Worm (Caenorhabditis elegans): ENCODE data around the gene ZK1248.5.

The ZK1248.5 gene

ce11 chrII:5768274-5768820 lies 42.0 kb upstream of the ZK1248.5 start (continued):
- TF ChIP-seq C04F5.9 (tag; optimal IDR thresholded peaks at IDR 0.05) (no peak), ama-1 (optimal IDR thresholded peaks at IDR 0.05) (no peak), aha-1 (tag; optimal IDR thresholded peaks at IDR 0.05) (no peak), unc-30 (tag; optimal IDR thresholded peaks at IDR 0.05) (no peak), hlh-17 (GFP tag; optimal IDR thresholded peaks at IDR 0.05; ENCODE audit: borderline replicate concordance) (no peak), dsc-1 (tag; optimal IDR thresholded peaks at IDR 0.05) (no peak), mab-9 (GFP tag; IDR thresholded peaks at IDR 0.05) (no peak), elt-2 (tag; optimal IDR thresholded peaks at IDR 0.05) (no peak), mdl-1 (tag; optimal IDR thresholded peaks at IDR 0.05) (no peak), nhr-28 (tag; optimal IDR thresholded peaks at IDR 0.05) (no peak), lin-14 (GFP tag; optimal IDR thresholded peaks at IDR 0.05) (peak; percentile 67), efl-3 (GFP tag; optimal IDR thresholded peaks at IDR 0.05) (no peak), vab-15 (tag; optimal IDR thresholded peaks at IDR 0.05) (no peak), lin-13 (GFP tag; optimal IDR thresholded peaks at IDR 0.05) (no peak), efl-1 (optimal IDR thresholded peaks at IDR 0.05) (no peak), efl-1 (GFP tag; optimal IDR thresholded peaks at IDR 0.05 in 1 of 2) (no peak), ces-1 (GFP tag; optimal IDR thresholded peaks at IDR 0.05) (no peak), ceh-90 (tag; optimal IDR thresholded peaks at IDR 0.05) (no peak), xbp-1 (tag; optimal IDR thresholded peaks at IDR 0.05) (no peak), jun-1 (tag; optimal IDR thresholded peaks at IDR 0.05) (no peak), sptf-1 (tag; optimal IDR thresholded peaks at IDR 0.05) (no peak), mep-1 (tag; optimal IDR thresholded peaks at IDR 0.05) (peak; percentile 40), C34B4.2 (tag; optimal IDR thresholded peaks at IDR 0.05) (no peak), lir-3 (tag; optimal IDR thresholded peaks at IDR 0.05; ENCODE audit: poor library complexity) (no peak), ets-5 (GFP tag; IDR thresholded peaks at IDR 0.05) (no peak), C16A3.4 (tag; optimal IDR thresholded peaks at IDR 0.05) (no peak), nhr-20 (tag; optimal IDR thresholded peaks at IDR 0.05) (peak; percentile 34), swsn-7 (tag; optimal IDR thresholded peaks at IDR 0.05) (no peak), nhr-19 (GFP tag; conservative IDR thresholded peaks at IDR 0.05) (no peak), hlh-4 (tag; optimal IDR thresholded peaks at IDR 0.05) (no peak), blmp-1 (tag; optimal IDR thresholded peaks at IDR 0.05) (peak; percentile 44)

ce11 chrII:5772547-5773142 lies 37.7 kb upstream of the ZK1248.5 start:
- TF ChIP-seq hpl-2 (GFP tag; optimal IDR thresholded peaks at IDR 0.05) (no peak), lsy-2 (tag; optimal IDR thresholded peaks at IDR 0.05) (peak; percentile 19 to 53), aly-2 (tag; optimal IDR thresholded peaks at IDR 0.05) (no peak), efl-1 (optimal IDR thresholded peaks at IDR 0.05) (peak; percentile 38 to 51), efl-1 (GFP tag; optimal IDR thresholded peaks at IDR 0.05 in 1 of 2) (peak; percentile 24 to 93), egl-13 (tag; optimal IDR thresholded peaks at IDR 0.05) (no peak), nhr-20 (tag; optimal IDR thresholded peaks at IDR 0.05) (peak; percentile 63), unc-62 (GFP tag; optimal IDR thresholded peaks at IDR 0.05) (no peak), skn-1 (tag; optimal IDR thresholded peaks at IDR 0.05) (peak; percentile 20), sox-4 (tag; optimal IDR thresholded peaks at IDR 0.05) (no peak), ceh-82 (tag; optimal IDR thresholded peaks at IDR 0.05) (peak in 2 of 3 experiments; percentile 25 to 55), hlh-4 (tag; optimal IDR thresholded peaks at IDR 0.05) (no peak), dsc-1 (tag; optimal IDR thresholded peaks at IDR 0.05) (peak; percentile 10), nhr-77 (tag; optimal IDR thresholded peaks at IDR 0.05) (peak; percentile 19), C04F5.9 (tag; optimal IDR thresholded peaks at IDR 0.05) (no peak), nhr-71 (tag; optimal IDR thresholded peaks at IDR 0.05) (peak; percentile 63), rnt-1 (tag; optimal IDR thresholded peaks at IDR 0.05) (peak; percentile 67), sptf-1 (tag; optimal IDR thresholded peaks at IDR 0.05) (no peak), unc-30 (tag; optimal IDR thresholded peaks at IDR 0.05) (no peak), nhr-47 (tag; optimal IDR thresholded peaks at IDR 0.05) (peak; percentile 63), elt-2 (tag; optimal IDR thresholded peaks at IDR 0.05) (peak; percentile 25), ets-5 (GFP tag; IDR thresholded peaks at IDR 0.05) (no peak), lir-3 (tag; optimal IDR thresholded peaks at IDR 0.05; ENCODE audit: poor library complexity) (no peak), lin-39 (tag; optimal IDR thresholded peaks at IDR 0.05) (no peak), mep-1 (tag; optimal IDR thresholded peaks at IDR 0.05) (peak; percentile 9), lin-14 (GFP tag; optimal IDR thresholded peaks at IDR 0.05) (peak; percentile 42), sup-37 (GFP tag; optimal IDR thresholded peaks at IDR 0.05) (no peak), unc-86 (tag; optimal IDR thresholded peaks at IDR 0.05) (no peak), unc-130 (tag; optimal IDR thresholded peaks at IDR 0.05) (peak; percentile 38), lin-15B (tag; optimal IDR thresholded peaks at IDR 0.05) (no peak), nhr-84 (tag; optimal IDR thresholded peaks at IDR 0.05) (no peak), snu-23 (GFP tag; optimal IDR thresholded peaks at IDR 0.05) (peak; percentile 73), lin-35 (GFP tag; optimal IDR thresholded peaks at IDR 0.05) (peak; percentile 56 to 62)
